Worm (Caenorhabditis elegans) whole organism, young adult: ENCODE measurements around the gene rev-3.

Source experiments
- B0035.1 ChIP-seq: sonication (generic microtip); optimal IDR thresholded peaks from 2 replicates; lab custom pipeline; 2016; ENCODE audit warnings: missing genetic modification characterization, mild to moderate bottlenecking, missing compliant biosample characterization, missing genotype, missing genetic modification reagents
- C17E4.6 ChIP-seq: fragments of 200-800 bp; sonication (Bioruptor generic); IDR thresholded peaks from 2 replicates; pipeline ENCODE4 v1.3.6; 2022; ENCODE audit warnings: missing genetic modification reagents, missing genetic modification characterization, missing compliant biosample characterization
- F37B4.10 ChIP-seq: fragments of 200-800 bp; sonication (Bioruptor generic); IDR thresholded peaks from 2 replicates; pipeline ENCODE4 v1.3.6; 2022; ENCODE audit warnings: missing genetic modification characterization, missing compliant biosample characterization
- F39B2.1 ChIP-seq: fragments of 200-800 bp; sonication (Bioruptor generic); IDR thresholded peaks from 2 replicates; pipeline ENCODE4 v1.3.6; 2022; ENCODE audit warnings: missing genetic modification reagents, missing genetic modification characterization, missing compliant biosample characterization
- F52B5.7 ChIP-seq: sonication (generic microtip); optimal IDR thresholded peaks from 2 replicates; lab custom pipeline; 2016; ENCODE audit warnings: mild to moderate bottlenecking, missing genetic modification characterization, missing compliant biosample characterization
- F55B11.4 ChIP-seq: sonication (generic microtip); optimal IDR thresholded peaks from 2 replicates; lab custom pipeline; 2016; ENCODE audit warnings: missing compliant biosample characterization, missing genetic modification characterization, borderline replicate concordance; ENCODE audit not compliant: insufficient read depth
- F57A8.1 ChIP-seq: fragments of 200-800 bp; sonication (Bioruptor generic); optimal IDR thresholded peaks from 2 replicates; lab custom pipeline; 2018; ENCODE audit warnings: mild to moderate bottlenecking, missing genetic modification characterization, moderate library complexity, missing compliant biosample characterization
- K11D2.4 ChIP-seq: fragments of 200-800 bp; sonication (Bioruptor generic); IDR thresholded peaks from 2 replicates; pipeline ENCODE4 v1.3.6; 2022; ENCODE audit warnings: missing genetic modification reagents, missing genetic modification characterization, missing compliant biosample characterization
- Y53F4B.3 ChIP-seq: fragments of 200-800 bp; sonication (Bioruptor generic); IDR thresholded peaks from 2 replicates; pipeline ENCODE4 v1.3.6; 2022; ENCODE audit warnings: missing genetic modification reagents, missing genetic modification characterization, missing compliant biosample characterization
- Y56A3A.18 ChIP-seq: fragments of 200-800 bp; sonication (Bioruptor generic); IDR thresholded peaks from 2 replicates; pipeline ENCODE4 v1.3.6; 2022; ENCODE audit warnings: missing genetic modification reagents, missing genetic modification characterization, missing compliant biosample characterization
- Y67H2A.10 ChIP-seq: fragments of 200-800 bp; sonication (Bioruptor generic); conservative IDR thresholded peaks from 2 replicates; pipeline ENCODE4 v1.3.6; 2022; ENCODE audit warnings: missing genetic modification reagents, missing genetic modification characterization, missing compliant biosample characterization
- ZK185.1 ChIP-seq: sonication (generic microtip); optimal IDR thresholded peaks from 2 replicates; lab custom pipeline; 2016; ENCODE audit warnings: mild to moderate bottlenecking, missing genetic modification characterization, missing compliant biosample characterization; ENCODE audit not compliant: poor library complexity, severe bottlenecking
- akir-1 ChIP-seq: fragments of 200-800 bp; sonication (Bioruptor generic); optimal IDR thresholded peaks from 2 replicates; lab custom pipeline; 2018; ENCODE audit warnings: mild to moderate bottlenecking, missing genetic modification characterization, moderate library complexity, missing compliant biosample characterization
- aptf-3 ChIP-seq: fragments of 200-800 bp; sonication (Bioruptor generic); IDR thresholded peaks from 2 replicates; pipeline ENCODE4 v1.3.6; 2022; ENCODE audit warnings: missing genetic modification characterization, missing compliant biosample characterization
- atf-7 ChIP-seq: sonication (generic microtip); optimal IDR thresholded peaks from 2 replicates; lab custom pipeline; 2017; ENCODE audit warnings: mild to moderate bottlenecking, missing genetic modification characterization, missing compliant biosample characterization
- athp-1 ChIP-seq: sonication (generic microtip); optimal IDR thresholded peaks from 2 replicates; lab custom pipeline; 2017; ENCODE audit warnings: mild to moderate bottlenecking, missing genetic modification characterization, missing compliant biosample characterization
- attf-3 ChIP-seq: fragments of 200-800 bp; sonication (Bioruptor generic); conservative IDR thresholded peaks from 2 replicates; pipeline ENCODE4 v1.3.6; 2022; ENCODE audit warnings: missing genetic modification reagents, missing genetic modification characterization, missing compliant biosample characterization
- attf-5 ChIP-seq: fragments of 200-800 bp; sonication (Bioruptor generic); optimal IDR thresholded peaks from 2 replicates; lab custom pipeline; 2018; ENCODE audit warnings: mild to moderate bottlenecking, missing genetic modification characterization, missing compliant biosample characterization
- bed-1 ChIP-seq: fragments of 200-800 bp; sonication (Bioruptor generic); IDR thresholded peaks from 2 replicates; pipeline ENCODE4 v1.3.6; 2022; ENCODE audit warnings: missing genetic modification reagents, missing genetic modification characterization, missing compliant biosample characterization
- bed-2 ChIP-seq: fragments of 200-800 bp; sonication (Bioruptor generic); IDR thresholded peaks from 2 replicates; pipeline ENCODE4 v1.3.6; 2022; ENCODE audit warnings: missing genetic modification reagents, missing genetic modification characterization, missing compliant biosample characterization
- ccch-3 ChIP-seq: fragments of 200-800 bp; sonication (Bioruptor generic); optimal IDR thresholded peaks from 2 replicates; lab custom pipeline; 2018; ENCODE audit warnings: mild to moderate bottlenecking, missing genetic modification characterization, missing compliant biosample characterization
- ceh-100 ChIP-seq: fragments of 200-800 bp; sonication (Bioruptor generic); IDR thresholded peaks from 2 replicates; pipeline ENCODE4 v1.3.6; 2022; ENCODE audit warnings: missing genetic modification reagents, missing genetic modification characterization, missing compliant biosample characterization
- dox-1 ChIP-seq: fragments of 200-800 bp; sonication (Bioruptor generic); IDR thresholded peaks from 2 replicates; pipeline ENCODE4 v1.3.6; 2022; ENCODE audit warnings: missing genetic modification reagents, missing genetic modification characterization, missing compliant biosample characterization
- dpl-1 ChIP-seq: fragments of 150-350 bp; optimal IDR thresholded peaks from 2 replicates; lab custom pipeline; 2014; ENCODE audit warnings: missing biosample characterization, missing genetic modification reagents, missing genetic modification characterization
- egl-18 ChIP-seq: fragments of 200-800 bp; sonication (Bioruptor generic); IDR thresholded peaks from 2 replicates; pipeline ENCODE4 v1.3.6; 2022; ENCODE audit warnings: missing genetic modification reagents, missing genetic modification characterization, missing compliant biosample characterization
- egl-44 ChIP-seq: fragments of 200-800 bp; sonication (Bioruptor generic); IDR thresholded peaks from 2 replicates; pipeline ENCODE4 v1.3.6; 2022; ENCODE audit warnings: missing genetic modification reagents, missing genetic modification characterization, missing compliant biosample characterization
- ets-4 ChIP-seq: fragments of 200-800 bp; sonication (Bioruptor generic); optimal IDR thresholded peaks from 2 replicates; lab custom pipeline; 2018; ENCODE audit warnings: mild to moderate bottlenecking, missing genetic modification characterization, missing compliant biosample characterization
- him-1 ChIP-seq: sonication (generic microtip); optimal IDR thresholded peaks from 2 replicates; lab custom pipeline; 2016; ENCODE audit warnings: missing genotype, missing genetic modification reagents, missing genetic modification characterization, missing compliant biosample characterization
- hlh-12 ChIP-seq: sonication (generic microtip); optimal IDR thresholded peaks from 2 replicates; lab custom pipeline; 2016; ENCODE audit warnings: missing genetic modification characterization, missing compliant biosample characterization
- lir-1 ChIP-seq: fragments of 200-800 bp; sonication (Bioruptor generic); conservative IDR thresholded peaks from 2 replicates; pipeline ENCODE4 v1.3.6; 2022; ENCODE audit warnings: missing genetic modification reagents, missing genetic modification characterization, missing compliant biosample characterization
- lsl-1 ChIP-seq: fragments of 200-800 bp; sonication (Bioruptor generic); optimal IDR thresholded peaks from 2 replicates; lab custom pipeline; 2018; ENCODE audit warnings: mild to moderate bottlenecking, missing genetic modification characterization, moderate library complexity, missing compliant biosample characterization
- mcd-1 ChIP-seq: fragments of 200-800 bp; sonication (Bioruptor generic); IDR thresholded peaks from 2 replicates; pipeline ENCODE4 v1.3.6; 2022; ENCODE audit warnings: missing genetic modification reagents, missing genetic modification characterization, missing compliant biosample characterization
- mel-28 ChIP-seq: sonication (generic microtip); optimal IDR thresholded peaks from 2 replicates; lab custom pipeline; 2016; ENCODE audit warnings: borderline replicate concordance, mild to moderate bottlenecking, missing genetic modification characterization, missing compliant biosample characterization
- nfyb-1 ChIP-seq: fragments of 200-800 bp; sonication (Bioruptor generic); IDR thresholded peaks from 2 replicates; pipeline ENCODE4 v1.3.6; 2022; ENCODE audit warnings: missing genetic modification reagents, missing genetic modification characterization, missing compliant biosample characterization
- nhr-120 ChIP-seq: fragments of 200-800 bp; sonication (Bioruptor generic); IDR thresholded peaks from 2 replicates; pipeline ENCODE4 v1.3.6; 2022; ENCODE audit warnings: missing genetic modification characterization, missing compliant biosample characterization
- pbrm-1 ChIP-seq: fragments of 200-800 bp; sonication (Bioruptor generic); IDR thresholded peaks from 2 replicates; pipeline ENCODE4 v1.3.6; 2022; ENCODE audit warnings: missing genetic modification reagents, missing genetic modification characterization, missing compliant biosample characterization
- rcor-1 ChIP-seq: fragments of 200-800 bp; sonication (Bioruptor generic); IDR thresholded peaks from 2 replicates; pipeline ENCODE4 v1.3.6; 2022; ENCODE audit warnings: missing genetic modification reagents, missing genetic modification characterization, missing compliant biosample characterization
- rec-8 ChIP-seq, 2 experiments: sonication (generic microtip); optimal IDR thresholded peaks; 2 replicates each; lab custom pipeline; 2016; ENCODE audit warnings: mild to moderate bottlenecking in 2 of 2, missing genetic modification characterization in 2 of 2, missing genetic modification reagents in 2 of 2, missing genotype in 2 of 2, missing biosample characterization in 1 of 2, missing compliant biosample characterization in 1 of 2, moderate library complexity in 1 of 2
- rpc-1 ChIP-seq, 2 experiments: fragments of 150-350 bp in 1 of 2; sonication (generic microtip) in 1 of 2; optimal IDR thresholded peaks; 2 replicates each; lab custom pipeline; 2014 to 2018; ENCODE audit warnings: missing biosample characterization in 1 of 2, missing genetic modification characterization in 1 of 2, missing genetic modification reagents in 1 of 2, missing genotype in 1 of 2
- sdz-38 ChIP-seq: sonication (generic microtip); optimal IDR thresholded peaks from 2 replicates; lab custom pipeline; 2016; ENCODE audit warnings: missing genotype, missing genetic modification characterization, missing compliant biosample characterization
- sea-2 ChIP-seq: fragments of 200-800 bp; sonication (Bioruptor generic); IDR thresholded peaks from 2 replicates; pipeline ENCODE4 v1.3.6; 2022; ENCODE audit warnings: missing genetic modification characterization, missing compliant biosample characterization
- snpc-1.1 ChIP-seq: sonication (generic microtip); optimal IDR thresholded peaks from 2 replicates; lab custom pipeline; 2017; ENCODE audit warnings: missing genetic modification characterization, mild to moderate bottlenecking, missing compliant biosample characterization, antibody characterized with exemption, moderate library complexity, missing genotype, missing genetic modification reagents; ENCODE audit not compliant: insufficient read depth
- snpc-3.4 ChIP-seq: sonication (generic microtip); optimal IDR thresholded peaks from 2 replicates; lab custom pipeline; 2017; ENCODE audit warnings: missing genetic modification characterization, mild to moderate bottlenecking, missing compliant biosample characterization, antibody characterized with exemption, moderate library complexity, missing genotype, missing genetic modification reagents
- somi-1 ChIP-seq: fragments of 200-800 bp; sonication (Bioruptor generic); optimal IDR thresholded peaks from 2 replicates; lab custom pipeline; 2018; ENCODE audit warnings: mild to moderate bottlenecking, missing genetic modification characterization, missing compliant biosample characterization
- zfh-2 ChIP-seq: fragments of 200-800 bp; sonication (Bioruptor generic); conservative IDR thresholded peaks from 2 replicates; pipeline ENCODE4 v1.3.6; 2022; ENCODE audit warnings: missing genetic modification reagents, missing genetic modification characterization, missing compliant biosample characterization
- ztf-26 ChIP-seq: sonication (generic microtip); optimal IDR thresholded peaks from 2 replicates; lab custom pipeline; 2017; ENCODE audit warnings: missing genetic modification characterization, missing compliant biosample characterization
- ztf-3 ChIP-seq: fragments of 200-800 bp; sonication (Bioruptor generic); optimal IDR thresholded peaks from 2 replicates; lab custom pipeline; 2018; ENCODE audit warnings: mild to moderate bottlenecking, missing genetic modification characterization, missing compliant biosample characterization

The rev-3 gene

DNA sequence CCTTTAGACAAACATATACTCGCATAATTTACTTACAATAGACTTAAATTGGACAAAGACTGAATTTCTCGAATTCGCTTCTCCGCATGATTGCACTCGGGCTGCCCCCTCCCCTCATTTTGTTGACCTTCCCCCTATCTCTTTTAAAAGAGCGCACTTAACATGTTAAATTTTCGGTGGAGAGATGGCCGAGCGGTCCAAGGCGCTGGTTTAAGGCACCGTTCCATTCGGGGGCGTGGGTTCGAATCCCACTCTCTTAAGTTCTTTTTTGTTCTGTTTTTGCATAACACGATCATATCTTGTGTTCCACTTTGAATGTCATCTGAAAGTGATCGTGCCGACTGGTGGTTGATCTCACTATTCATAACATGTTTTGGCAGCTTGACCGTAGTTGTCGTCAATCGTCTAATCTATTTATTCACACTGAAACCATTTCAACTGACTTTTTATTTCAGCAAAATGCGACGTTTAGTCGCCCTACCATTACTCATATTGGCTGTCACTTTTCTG lies 20.7 kb downstream of the rev-3 start, which contains the start of gene cutl-23 (continued):
- no peak for TF ChIP-seq nhr-120 (GFP tag; lab: Robert Waterston, UW)
- no peak for TF ChIP-seq rcor-1 (GFP tag; lab: Robert Waterston, UW)
- TF ChIP-seq somi-1, result no peak
- TF ChIP-seq egl-18 (GFP tag; lab: Robert Waterston, UW), result no peak
- TF ChIP-seq C17E4.6 (GFP tag; lab: Robert Waterston, UW), result no peak
- peak; percentile 55 to 71 for TF ChIP-seq rec-8 (tag; optimal IDR thresholded peaks at IDR 0.05; lab: Kevin White, UChicago)
- peak; percentile 59; the same call in 1 of the 2 replicates for TF ChIP-seq pbrm-1 (GFP tag; lab: Robert Waterston, UW)
- no peak for TF ChIP-seq ceh-100 (GFP tag; lab: Robert Waterston, UW)
- TF ChIP-seq F52B5.7 (tag; lab: Kevin White, UChicago), result no peak
- TF ChIP-seq rpc-1 (optimal IDR thresholded peaks at IDR 0.05; lab: Kevin White, UChicago), result peak; percentile 89
- peak; percentile 88 for TF ChIP-seq rpc-1 (tag; optimal IDR thresholded peaks at IDR 0.05; lab: Kevin White, UChicago)
- no peak for TF ChIP-seq Y53F4B.3
- no peak for TF ChIP-seq lir-1 (GFP tag; lab: Robert Waterston, UW)
- TF ChIP-seq attf-5 (GFP tag; lab: Kevin White, UChicago), result peak; percentile 44
- TF ChIP-seq zfh-2 (GFP tag; lab: Robert Waterston, UW), result peak; percentile 37; the same call in 1 of the 2 replicates
- no peak for TF ChIP-seq F57A8.1 (GFP tag; lab: Kevin White, UChicago)
- no peak for TF ChIP-seq aptf-3 (GFP tag; lab: Robert Waterston, UW)
- no peak for TF ChIP-seq B0035.1 (tag; lab: Kevin White, UChicago)
- TF ChIP-seq F37B4.10 (GFP tag; lab: Robert Waterston, UW), result no peak
- TF ChIP-seq sea-2 (GFP tag; lab: Robert Waterston, UW), result no peak
- 0 out of 2 replicates have a peak, but pooled peaks have one; percentile 41 for TF ChIP-seq attf-3 (GFP tag; lab: Robert Waterston, UW)
- TF ChIP-seq K11D2.4, result no peak
- TF ChIP-seq snpc-1.1 (tag; lab: Kevin White, UChicago), result no peak
- TF ChIP-seq snpc-3.4 (tag; lab: Kevin White, UChicago), result peak; percentile 66
- TF ChIP-seq nfyb-1, result peak; percentile 67
- TF ChIP-seq him-1 (tag; lab: Kevin White, UChicago), result peak; percentile 94
- TF ChIP-seq dpl-1, result no peak
- peak; percentile 64; the same call in 1 of the 2 replicates for TF ChIP-seq dox-1 (GFP tag; lab: Robert Waterston, UW)
- no peak for TF ChIP-seq mel-28
- no peak for TF ChIP-seq ets-4 (GFP tag; lab: Kevin White, UChicago)
- no peak for TF ChIP-seq akir-1 (GFP tag; lab: Kevin White, UChicago)
- peak; percentile 35 for TF ChIP-seq ztf-26 (tag; lab: Kevin White, UChicago)
- TF ChIP-seq athp-1, result peak; percentile 61
- TF ChIP-seq bed-1 (GFP tag; lab: Robert Waterston, UW), result no peak
- peak; percentile 15 for TF ChIP-seq lsl-1 (GFP tag; lab: Kevin White, UChicago)
- peak; percentile 26 for TF ChIP-seq hlh-12 (tag; lab: Kevin White, UChicago)
- 0 out of 2 replicates have a peak, but pooled peaks have one; percentile 28 for TF ChIP-seq Y56A3A.18 (GFP tag; lab: Robert Waterston, UW)
- no peak for TF ChIP-seq bed-2 (GFP tag; lab: Robert Waterston, UW)
- TF ChIP-seq egl-44 (GFP tag; lab: Robert Waterston, UW), result no peak
- no peak for TF ChIP-seq Y67H2A.10 (GFP tag; lab: Robert Waterston, UW)
- TF ChIP-seq mcd-1 (GFP tag; lab: Robert Waterston, UW), result 0 out of 2 replicates have a peak, but pooled peaks have one; percentile 19
- no peak for TF ChIP-seq ztf-3 (GFP tag; lab: Kevin White, UChicago)
- peak; percentile 22 for TF ChIP-seq atf-7
- TF ChIP-seq sdz-38, result no peak
- no peak for TF ChIP-seq F55B11.4 (tag; lab: Kevin White, UChicago)
- TF ChIP-seq ZK185.1 (tag; lab: Kevin White, UChicago), result peak; percentile 64
- no peak for TF ChIP-seq ccch-3
- 0 out of 2 replicates have a peak, but pooled peaks have one; percentile 39 for TF ChIP-seq F39B2.1 (GFP tag; lab: Robert Waterston, UW)
